Worm (Caenorhabditis elegans) whole organism, dauer: ENCODE measurements around the gene ttn-1.

Experiments used
- unc-62 ChIP-seq: sonication (generic microtip); optimal IDR thresholded peaks from 2 replicates; lab custom pipeline; 2017; ENCODE audit warnings: missing biosample characterization, missing genetic modification reagents, missing genetic modification characterization

The ttn-1 gene

ce11 chrV:6228920-6229456, 26.6 kb upstream of the ttn-1 start:
- no peak for TF ChIP-seq unc-62 (GFP tag; lab: Kevin White, UChicago)

- no peak for TF ChIP-seq unc-62 (GFP tag; lab: Kevin White, UChicago)
Observed at ce11 chrV:6228400-6228895, 26.0 kb upstream of the ttn-1 start.

DNA sequence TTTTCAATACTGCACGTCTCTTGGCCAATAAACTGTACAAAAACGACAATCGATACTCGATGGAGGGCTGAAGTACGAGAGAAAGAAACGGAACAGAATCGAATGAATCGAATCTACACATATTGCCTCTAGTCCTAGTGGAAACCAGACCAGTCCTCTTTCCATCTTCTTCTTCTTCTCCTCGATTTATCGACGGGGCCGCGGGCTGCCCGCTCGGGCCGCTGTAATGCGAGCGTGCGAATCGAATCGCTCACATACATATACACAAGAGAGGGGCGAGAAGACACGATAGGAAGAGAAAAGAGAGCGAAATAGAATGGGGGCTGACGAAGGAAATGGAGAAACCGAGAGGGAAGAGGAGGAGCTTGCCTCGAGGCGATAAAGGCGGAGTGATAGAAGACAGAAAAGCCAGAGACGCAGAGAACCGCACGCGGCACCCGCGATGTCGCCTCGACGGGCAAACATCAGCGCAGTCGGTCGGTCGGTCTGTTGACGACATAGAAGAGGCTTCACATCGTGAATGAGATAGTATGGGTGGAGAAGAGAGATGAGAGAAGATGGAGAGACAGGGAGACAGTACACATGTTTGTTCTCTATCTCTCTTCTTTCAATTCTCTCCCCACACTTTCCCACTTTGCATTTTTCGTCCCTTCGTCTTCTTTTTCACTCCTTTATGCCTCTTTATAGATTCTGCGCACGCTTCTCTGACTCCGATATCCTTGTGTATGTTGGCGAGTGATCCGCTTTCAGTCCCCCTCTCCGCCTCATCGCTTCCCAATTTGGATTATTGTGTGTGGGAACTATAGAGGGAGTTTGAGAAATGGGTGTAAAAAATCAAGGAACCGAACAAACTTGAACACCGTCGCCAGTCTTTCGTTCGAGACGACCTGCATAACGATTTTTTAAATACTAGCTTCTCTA, 25.2 kb upstream of the ttn-1 start:
- no peak for TF ChIP-seq unc-62 (GFP tag; lab: Kevin White, UChicago)

- TF ChIP-seq unc-62 (GFP tag; lab: Kevin White, UChicago) = no peak
Observed at ce11 chrV:6226530-6227125, 24.2 kb upstream of the ttn-1 start, which contains the start of gene W06H8.6. Gene W06H8.6, minus strand, starts transcription at chrV:6227010.

- TF ChIP-seq unc-62 (GFP tag; lab: Kevin White, UChicago) = no peak
Observed at ce11 chrV:6225745-6226528, 23.5 kb upstream of the ttn-1 start.

- no peak for TF ChIP-seq unc-62 (GFP tag; lab: Kevin White, UChicago)
Observed at ce11 chrV:6224984-6225617, 22.7 kb upstream of the ttn-1 start.

DNA sequence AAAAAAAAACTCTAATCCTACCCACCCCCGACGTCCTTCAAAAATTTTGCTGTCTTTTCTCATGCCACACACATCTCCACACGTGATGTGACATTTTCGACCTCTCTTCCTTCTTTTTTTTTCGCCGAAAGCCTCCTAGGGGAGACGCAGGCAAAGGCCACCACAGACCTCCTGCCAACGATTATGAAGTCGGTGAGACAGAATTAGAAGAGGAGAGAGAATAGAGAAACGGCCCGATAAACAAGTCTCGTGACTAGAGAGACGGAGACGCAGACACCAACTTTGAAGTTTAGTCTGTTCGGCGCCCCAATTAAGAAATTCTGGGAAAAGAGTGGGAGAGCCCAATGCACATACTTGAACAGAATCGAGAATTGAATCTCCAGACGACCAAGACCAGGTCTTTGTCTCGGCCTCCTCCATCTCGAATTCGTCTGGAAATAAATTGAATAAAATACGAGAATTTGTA, 22.1 kb upstream of the ttn-1 start:
- TF ChIP-seq unc-62 (GFP tag; lab: Kevin White, UChicago) = no peak

ce11 chrV:6224019-6224335, 21.5 kb upstream of the ttn-1 start:
- TF ChIP-seq unc-62 (GFP tag; lab: Kevin White, UChicago) = no peak

- TF ChIP-seq unc-62 (GFP tag; lab: Kevin White, UChicago) = no peak
Observed at ce11 chrV:6223315-6224018, 21.0 kb upstream of the ttn-1 start.

DNA sequence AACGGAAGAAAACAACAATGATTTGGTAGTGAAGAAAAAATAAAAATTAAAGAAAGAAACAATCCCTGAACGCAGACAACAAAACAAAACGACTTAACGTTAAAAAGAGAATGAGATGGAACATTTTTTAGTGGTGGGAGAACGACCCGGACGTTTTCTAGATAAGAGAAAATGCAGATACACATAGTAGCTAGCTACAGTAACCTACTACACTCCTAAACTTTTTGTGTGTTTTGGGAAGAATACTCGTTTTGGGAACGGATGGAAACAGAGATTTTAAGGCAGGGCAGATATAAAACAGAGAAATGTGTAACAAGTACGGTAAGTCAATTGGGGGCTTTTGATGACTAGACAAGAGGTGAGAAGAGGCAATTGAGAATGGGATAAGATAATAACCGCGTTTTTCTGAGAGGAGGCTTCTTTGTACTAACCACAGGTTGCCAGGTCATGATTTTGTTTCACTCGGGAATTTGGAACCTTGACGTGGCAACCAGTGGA, 20.4 kb upstream of the ttn-1 start:
- TF ChIP-seq unc-62 (GFP tag; lab: Kevin White, UChicago) = no peak

DNA sequence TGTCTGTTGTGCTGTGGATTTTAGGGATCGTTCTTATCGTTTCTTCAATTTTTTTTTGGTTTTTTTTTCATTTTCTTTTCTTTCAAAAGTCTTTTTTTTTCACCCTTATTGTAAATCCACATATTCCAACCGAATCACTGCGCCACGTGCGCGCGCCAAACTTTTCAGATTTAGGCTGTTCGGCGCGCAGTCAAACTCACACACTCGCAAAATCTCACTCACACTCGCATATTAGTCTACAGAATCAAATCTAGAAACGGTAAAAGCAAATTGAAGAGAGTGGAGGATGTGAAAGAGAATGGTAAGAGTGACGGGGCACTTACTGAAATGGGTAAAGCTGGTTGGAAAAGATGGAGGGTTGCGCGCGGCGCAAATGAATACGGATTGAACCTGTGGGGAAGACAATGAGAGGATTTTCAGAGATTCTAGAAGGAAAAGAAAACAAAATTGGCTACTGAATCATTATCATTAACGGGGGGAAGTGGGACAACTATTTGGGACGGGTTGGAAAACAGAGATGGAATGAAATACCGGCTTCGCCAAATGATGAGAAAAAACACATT, 19.8 kb upstream of the ttn-1 start:
- TF ChIP-seq unc-62 (GFP tag; lab: Kevin White, UChicago) = no peak

DNA sequence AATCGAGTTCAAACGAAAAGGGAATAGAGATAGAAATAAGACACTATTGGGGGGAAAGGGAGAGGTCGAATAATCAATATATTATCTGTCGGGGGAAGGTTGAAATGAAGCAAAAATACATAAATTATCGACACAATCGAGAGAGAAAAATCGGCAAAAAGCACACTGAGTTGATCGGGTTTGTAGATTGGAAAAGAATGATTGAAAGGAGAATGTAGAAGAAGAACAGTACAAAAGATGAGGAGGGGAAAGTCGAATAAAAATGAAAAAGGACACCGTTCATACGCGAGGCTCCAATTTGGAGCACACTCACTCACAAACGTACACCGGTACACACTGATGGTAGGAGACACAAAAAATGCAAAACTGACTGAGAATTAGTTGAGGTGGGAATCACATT, 18.9 kb upstream of the ttn-1 start:
- no peak for TF ChIP-seq unc-62 (GFP tag; lab: Kevin White, UChicago)

DNA sequence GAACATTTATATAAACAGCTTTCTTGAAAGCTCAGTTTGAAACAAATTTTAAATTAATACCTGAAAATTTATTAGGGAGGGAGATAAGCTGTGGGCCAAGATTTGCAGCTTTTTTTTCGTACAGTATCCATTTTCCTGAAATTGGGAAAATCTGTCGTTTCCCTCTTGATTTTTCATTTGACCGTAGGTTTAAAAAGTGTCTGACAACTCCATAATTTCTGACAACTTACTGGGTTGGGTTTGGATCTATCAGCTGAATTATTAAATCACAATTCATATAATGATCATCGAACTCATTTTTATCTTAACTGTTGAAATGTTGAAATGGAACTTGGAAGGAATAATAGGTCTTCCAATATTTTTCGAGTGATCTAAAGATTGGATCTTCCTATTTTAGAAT, 18.3 kb upstream of the ttn-1 start:
- TF ChIP-seq unc-62 (GFP tag; lab: Kevin White, UChicago) = no peak

- no peak for TF ChIP-seq unc-62 (GFP tag; lab: Kevin White, UChicago)
Observed at ce11 chrV:6217834-6218233, 15.4 kb upstream of the ttn-1 start, which contains the start of gene str-206. Gene str-206, plus strand, starts transcription at chrV:6218134.
